Worm (Caenorhabditis elegans): ENCODE measurements around the gene npp-16.

Gene npp-16

ce11 chrIII:11933539-11933938 lies 17.8 kb downstream of the npp-16 start, which contains the start of gene dolk-1:
TSS of gene dolk-1 (minus strand) at chrIII:11933639.
- TF ChIP-seq rbr-2 (tag; optimal IDR thresholded peaks at IDR 0.05) (no peak), F10B5.3 (tag; optimal IDR thresholded peaks at IDR 0.05) (no peak), hlh-30 (tag; optimal IDR thresholded peaks at IDR 0.05; ENCODE audit: insufficient read depth) (no peak), madf-5 (GFP tag; IDR thresholded peaks at IDR 0.05) (no peak), T26A8.4 (GFP tag; IDR thresholded peaks at IDR 0.05) (0 out of 2 replicates have a peak, but pooled peaks have one; percentile 12), pqm-1 (tag; optimal IDR thresholded peaks at IDR 0.05) (no peak), ctbp-1 (GFP tag; IDR thresholded peaks at IDR 0.05) (no peak), zag-1 (tag; optimal IDR thresholded peaks at IDR 0.05) (no peak)

- TF ChIP-seq hlh-11 (tag; optimal IDR thresholded peaks at IDR 0.05) (peak; percentile 37), ceh-62 (tag; optimal IDR thresholded peaks at IDR 0.05) (no peak), hlh-30 (tag; optimal IDR thresholded peaks at IDR 0.05; ENCODE audit: insufficient read depth) (peak; percentile 29), madf-5 (GFP tag; IDR thresholded peaks at IDR 0.05) (no peak), saeg-2 (GFP tag; IDR thresholded peaks at IDR 0.05) (no peak), unc-62 (GFP tag; optimal IDR thresholded peaks at IDR 0.05 in 1 of 2) (peak in 1 of 2 experiments; percentile 96), unc-62 (tag; optimal IDR thresholded peaks at IDR 0.05) (no peak), daf-16 (GFP tag; optimal IDR thresholded peaks at IDR 0.05) (peak in 1 of 2 experiments; percentile 1), daf-16 (tag; optimal IDR thresholded peaks at IDR 0.05) (no peak), lir-3 (tag; optimal IDR thresholded peaks at IDR 0.05) (no peak), mxl-3 (GFP tag; optimal IDR thresholded peaks at IDR 0.05) (peak; percentile 68), ceh-28 (tag; optimal IDR thresholded peaks at IDR 0.05) (no peak), lsy-2 (tag; optimal IDR thresholded peaks at IDR 0.05) (peak in 1 of 2 experiments; percentile 18), mes-2 (tag; optimal IDR thresholded peaks at IDR 0.05; ENCODE audit: poor library complexity, severe bottlenecking) (no peak), dmd-8 (GFP tag; IDR thresholded peaks at IDR 0.05) (0 out of 2 replicates have a peak, but pooled peaks have one; percentile 11)
These were observed 19.6 kb downstream of the npp-16 start for ce11 chrIII:11935032-11935947.

- TF ChIP-seq hmg-1.1 (GFP tag; IDR thresholded peaks at IDR 0.05) (peak; percentile 41; the same call in 1 of the 2 replicates), mdt-29 (GFP tag; IDR thresholded peaks at IDR 0.05) (0 out of 2 replicates have a peak, but pooled peaks have one; percentile 7), lsy-2 (tag; optimal IDR thresholded peaks at IDR 0.05) (peak in 1 of 2 experiments; percentile 42), cey-2 (tag; optimal IDR thresholded peaks at IDR 0.05; ENCODE audit: borderline replicate concordance, insufficient read depth) (no peak), dpl-1 (GFP tag; optimal IDR thresholded peaks at IDR 0.05) (peak; percentile 18), set-16 (GFP tag; IDR thresholded peaks at IDR 0.05) (peak; percentile 50), T26A8.4 (GFP tag; IDR thresholded peaks at IDR 0.05) (no peak), zfp-3 (GFP tag; conservative IDR thresholded peaks at IDR 0.05) (no peak), vab-7 (GFP tag; IDR thresholded peaks at IDR 0.05) (0 out of 2 replicates have a peak, but pooled peaks have one; percentile 33), F37D6.2 (tag; optimal IDR thresholded peaks at IDR 0.05) (peak; percentile 6), hif-1 (tag; optimal IDR thresholded peaks at IDR 0.05) (peak in 1 of 2 experiments; percentile 14), unc-39 (tag; optimal IDR thresholded peaks at IDR 0.05) (no peak), egl-27 (tag; optimal IDR thresholded peaks at IDR 0.05) (no peak), rbr-2 (tag; optimal IDR thresholded peaks at IDR 0.05) (peak; percentile 47), daf-16 (GFP tag; optimal IDR thresholded peaks at IDR 0.05) (no peak), daf-16 (tag; optimal IDR thresholded peaks at IDR 0.05) (no peak), nhr-25 (tag; optimal IDR thresholded peaks at IDR 0.05; ENCODE audit: borderline replicate concordance, insufficient read depth) (no peak), zfp-2 (tag; optimal IDR thresholded peaks at IDR 0.05) (peak; percentile 17), lir-3 (tag; optimal IDR thresholded peaks at IDR 0.05) (no peak), nhr-48 (tag; optimal IDR thresholded peaks at IDR 0.05) (no peak), aha-1 (tag) (peak; percentile 96), ces-1 (GFP tag; optimal IDR thresholded peaks at IDR 0.05) (no peak), dmd-9 (GFP tag; IDR thresholded peaks at IDR 0.05) (no peak), ctbp-1 (GFP tag; IDR thresholded peaks at IDR 0.05) (0 out of 2 replicates have a peak, but pooled peaks have one; percentile 21), R02D3.7 (tag; optimal IDR thresholded peaks at IDR 0.05) (no peak)
These were observed 20.2 kb downstream of the npp-16 start for ce11 chrIII:11935948-11936280.
